Fruit fly (Drosophila melanogaster): ENCODE data around the gene Fkbp39.

Gene Fkbp39

DNA sequence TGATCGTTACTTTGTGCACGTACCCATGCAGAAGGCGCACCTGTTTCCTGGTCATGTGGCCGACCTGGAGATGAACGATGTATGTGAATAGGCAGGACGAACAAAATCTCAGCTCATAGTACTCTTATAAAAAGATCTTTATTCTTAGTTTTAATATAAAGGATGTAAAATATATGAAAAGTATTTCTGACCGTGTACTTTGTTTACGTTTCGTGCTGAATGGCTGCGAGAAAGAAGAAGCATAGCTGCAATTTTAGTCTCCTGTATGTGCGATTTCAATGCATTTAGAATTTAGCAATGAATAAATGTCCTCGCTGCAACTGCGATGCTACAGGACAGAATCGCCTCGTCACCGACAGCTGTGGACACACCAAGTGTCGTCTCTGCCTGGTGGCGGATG is 14.9 kb upstream of the Fkbp39 start, which contains the start of the genes CG42726 and CG42727 (continued):
- TF ChIP-seq Myb (GFP tag; optimal IDR thresholded peaks at IDR 0.05): no peak
- no peak for TF ChIP-seq CG15601 (tag; optimal IDR thresholded peaks at IDR 0.05)
- TF ChIP-seq Hmr (GFP tag; optimal IDR thresholded peaks at IDR 0.05): peak; percentile 17
- no peak for TF ChIP-seq ttk (GFP tag; IDR thresholded peaks at IDR 0.05)
- no peak for TF ChIP-seq CG7786 (GFP tag; optimal IDR thresholded peaks at IDR 0.05)
- no peak for TF ChIP-seq CG34376 (GFP tag; optimal IDR thresholded peaks at IDR 0.05)
- TF ChIP-seq CG17829 (tag; optimal IDR thresholded peaks at IDR 0.05): peak; percentile 42
- TF ChIP-seq dysf (GFP tag; IDR thresholded peaks at IDR 0.05): no peak
- no peak for TF ChIP-seq hth (optimal IDR thresholded peaks at IDR 0.05)
- no peak for TF ChIP-seq Nf-YB (GFP tag; optimal IDR thresholded peaks at IDR 0.05)
- TF ChIP-seq CG3281 (GFP tag; optimal IDR thresholded peaks at IDR 0.05): peak; percentile 39
- TF ChIP-seq Hand (GFP tag; optimal IDR thresholded peaks at IDR 0.05): no peak
- no peak for TF ChIP-seq CG4328 (GFP tag; optimal IDR thresholded peaks at IDR 0.05)
- TF ChIP-seq ftz-f1 (GFP tag; optimal IDR thresholded peaks at IDR 0.05): no peak
- TF ChIP-seq CG32532 (GFP tag; IDR thresholded peaks at IDR 0.05): peak; percentile 16; the same call in 1 of the 2 replicates
- TF ChIP-seq CG12391 (tag; optimal IDR thresholded peaks at IDR 0.05): peak; percentile 35
- peak; percentile 37; the same call in 1 of the 2 replicates for TF ChIP-seq Xrp1 (GFP tag; IDR thresholded peaks at IDR 0.05)
- peak; percentile 48 for TF ChIP-seq PHDP (tag; optimal IDR thresholded peaks at IDR 0.05)
- TF ChIP-seq B-H2 (GFP tag; optimal IDR thresholded peaks at IDR 0.05): no peak
- peak; percentile 30 for TF ChIP-seq CG10979 (tag; optimal IDR thresholded peaks at IDR 0.05)
- TF ChIP-seq sqz (GFP tag; optimal IDR thresholded peaks at IDR 0.05): no peak
- no peak for TF ChIP-seq CG4404 (GFP tag; IDR thresholded peaks at IDR 0.05)
- no peak for TF ChIP-seq gfzf (GFP tag; optimal IDR thresholded peaks at IDR 0.05)
- no peak for TF ChIP-seq Asciz (GFP tag; optimal IDR thresholded peaks at IDR 0.05)
- TF ChIP-seq CG31365 (tag; optimal IDR thresholded peaks at IDR 0.05): no peak
- TF ChIP-seq gem (tag; optimal IDR thresholded peaks at IDR 0.05): peak; percentile 54
- TF ChIP-seq Awh (GFP tag; IDR thresholded peaks at IDR 0.05): peak; percentile 10; the same call in 1 of the 2 replicates
- TF ChIP-seq fd96Cb (tag; optimal IDR thresholded peaks at IDR 0.05): peak; percentile 9
- no peak for TF ChIP-seq CG12744 (GFP tag; optimal IDR thresholded peaks at IDR 0.05)
- no peak; the same call in 1 of the 2 replicates for TF ChIP-seq CG31441 (GFP tag; IDR thresholded peaks at IDR 0.05)
- TF ChIP-seq inv (GFP tag; IDR thresholded peaks at IDR 0.05; ENCODE audit: partially characterized antibody): no peak
- peak; percentile 23 for TF ChIP-seq stwl (tag; optimal IDR thresholded peaks at IDR 0.05)
- TF ChIP-seq Bdp1 (GFP tag; optimal IDR thresholded peaks at IDR 0.05): peak; percentile 15
- TF ChIP-seq CG18599 (GFP tag; optimal IDR thresholded peaks at IDR 0.05): peak; percentile 5
- no peak for TF ChIP-seq Gsc (GFP tag; IDR thresholded peaks at IDR 0.05)
- peak; percentile 40 for TF ChIP-seq CG9817 (tag; optimal IDR thresholded peaks at IDR 0.05)
- TF ChIP-seq hkb (optimal IDR thresholded peaks at IDR 0.05): no peak
- 0 out of 2 replicates have a peak, but pooled peaks have one; percentile 40 for TF ChIP-seq hkb (GFP tag; IDR thresholded peaks at IDR 0.05)
- peak; percentile 50; the same call in 1 of the 2 replicates for TF ChIP-seq Rfx (GFP tag; IDR thresholded peaks at IDR 0.05)
- no peak for TF ChIP-seq D (optimal IDR thresholded peaks at IDR 0.05)
- TF ChIP-seq D (GFP tag; optimal IDR thresholded peaks at IDR 0.05): no peak
- peak; percentile 76 for TF ChIP-seq row (GFP tag; IDR thresholded peaks at IDR 0.05)
- TF ChIP-seq chif (GFP tag; optimal IDR thresholded peaks at IDR 0.05): no peak
- peak; percentile 41; the same call in 1 of the 2 replicates for TF ChIP-seq CG11696 (GFP tag; IDR thresholded peaks at IDR 0.05)
- no peak for TF ChIP-seq HLH4C (GFP tag; IDR thresholded peaks at IDR 0.05; ENCODE audit: partially characterized antibody)
- peak; percentile 75 for TF ChIP-seq MESR4 (GFP tag; optimal IDR thresholded peaks at IDR 0.05)
- peak in 1 of 2 experiments; percentile 31 for TF ChIP-seq Pdp1 (GFP tag; optimal IDR thresholded peaks at IDR 0.05)
- no peak for TF ChIP-seq Sox102F (GFP tag; optimal IDR thresholded peaks at IDR 0.05)
- peak; percentile 53 for TF ChIP-seq CG9932 (GFP tag; IDR thresholded peaks at IDR 0.05)
- TF ChIP-seq zen2 (GFP tag; IDR thresholded peaks at IDR 0.05; ENCODE audit: partially characterized antibody): no peak
- no peak for TF ChIP-seq fd102C (GFP tag; optimal IDR thresholded peaks at IDR 0.05)

Measured in whole organism, embryonic.